Fruit fly (Drosophila melanogaster) whole organism, embryonic: ENCODE data around the gene dao.
A peak's percentile ranks its signal among the peaks of the same experiment; 100 is the strongest.

Experiments
- ATbp ChIP-seq: fragments of 200-800 bp; sonication (Bioruptor generic); optimal IDR thresholded peaks from 2 replicates; lab custom pipeline; 2017; ENCODE audit warnings: missing biosample characterization, mild to moderate bottlenecking, missing genetic modification characterization, missing genetic modification reagents
- Abd-B ChIP-seq: fragments of 200-800 bp; sonication (Bioruptor generic); optimal IDR thresholded peaks from 2 replicates; lab custom pipeline; 2018; ENCODE audit warnings: missing biosample characterization, mild to moderate bottlenecking, missing genetic modification characterization, moderate library complexity
- BEAF-32 ChIP-seq: fragments of 200-800 bp; sonication (Bioruptor generic); optimal IDR thresholded peaks from 3 replicates; lab custom pipeline; 2017; ENCODE audit warnings: missing biosample characterization, missing genetic modification characterization, mild to moderate bottlenecking, moderate library complexity, missing genetic modification reagents
- CG10565 ChIP-seq: fragments of 200-800 bp; sonication (Bioruptor generic); optimal IDR thresholded peaks from 3 replicates; lab custom pipeline; 2016; ENCODE audit warnings: missing biosample characterization, mild to moderate bottlenecking, missing genetic modification characterization
- CG11085 ChIP-seq: fragments of 200-800 bp; sonication (Bioruptor generic); IDR thresholded peaks from 2 replicates; pipeline ENCODE4 v1.3.6; 2022; ENCODE audit warnings: missing biosample characterization, missing genetic modification characterization
- CG12659 ChIP-seq: fragments of 200-800 bp; sonication (Bioruptor generic); optimal IDR thresholded peaks from 3 replicates; lab custom pipeline; 2017; ENCODE audit warnings: mild to moderate bottlenecking, missing biosample characterization, missing genetic modification reagents, missing genetic modification characterization
- CG15601 ChIP-seq: fragments of 200-800 bp; sonication (Bioruptor generic); optimal IDR thresholded peaks from 3 replicates; lab custom pipeline; 2019; ENCODE audit warnings: missing biosample characterization, mild to moderate bottlenecking, missing genetic modification characterization, moderate library complexity
- CG1647 ChIP-seq: fragments of 200-800 bp; sonication (Bioruptor generic); optimal IDR thresholded peaks from 3 replicates; lab custom pipeline; 2016; ENCODE audit warnings: missing biosample characterization, missing genetic modification characterization
- CG17361 ChIP-seq: fragments of 200-800 bp; sonication (Bioruptor generic); IDR thresholded peaks from 3 replicates; pipeline ENCODE4 v1.3.6; 2022; ENCODE audit warnings: missing biosample characterization, missing genetic modification characterization
- CG18476 ChIP-seq: fragments of 200-800 bp; sonication (Bioruptor generic); optimal IDR thresholded peaks from 2 replicates; lab custom pipeline; 2016; ENCODE audit warnings: missing biosample characterization, mild to moderate bottlenecking, missing genetic modification characterization
- CG31441 ChIP-seq: fragments of 200-800 bp; sonication (Bioruptor generic); IDR thresholded peaks from 2 replicates; pipeline ENCODE4 v1.3.6; 2022; ENCODE audit warnings: missing biosample characterization, missing genetic modification characterization
- CG33213 ChIP-seq: fragments of 200-800 bp; sonication (Bioruptor generic); optimal IDR thresholded peaks from 3 replicates; lab custom pipeline; 2016; ENCODE audit warnings: missing biosample characterization, missing genetic modification characterization
- CG4404 ChIP-seq: fragments of 200-800 bp; sonication (Bioruptor generic); IDR thresholded peaks from 2 replicates; pipeline ENCODE4 v1.3.6; 2022; ENCODE audit warnings: missing biosample characterization, missing genetic modification characterization
- CG4730 ChIP-seq: fragments of 200-800 bp; sonication (Bioruptor generic); IDR thresholded peaks from 2 replicates; pipeline ENCODE4 v1.3.6; 2022; ENCODE audit warnings: missing biosample characterization, missing genetic modification characterization
- CG6765 ChIP-seq: fragments of 200-800 bp; sonication (Bioruptor generic); optimal IDR thresholded peaks from 3 replicates; lab custom pipeline; 2017; ENCODE audit warnings: missing biosample characterization, mild to moderate bottlenecking, missing genetic modification characterization
- CG6791 ChIP-seq: fragments of 200-800 bp; sonication (Bioruptor generic); IDR thresholded peaks from 3 replicates; pipeline ENCODE4 v1.3.6; 2022; ENCODE audit warnings: missing biosample characterization, missing genetic modification characterization; ENCODE audit not compliant: partially characterized antibody
- CG7987 ChIP-seq: fragments of 200-800 bp; sonication (Bioruptor generic); optimal IDR thresholded peaks from 2 replicates; lab custom pipeline; 2018; ENCODE audit warnings: missing biosample characterization, mild to moderate bottlenecking, missing genetic modification characterization, moderate library complexity
- CG8281 ChIP-seq: fragments of 200-800 bp; sonication (Bioruptor generic); optimal IDR thresholded peaks from 2 replicates; lab custom pipeline; 2018; ENCODE audit warnings: missing biosample characterization, mild to moderate bottlenecking, missing genetic modification characterization, moderate library complexity
- CG8359 ChIP-seq: fragments of 200-800 bp; sonication (Bioruptor generic); optimal IDR thresholded peaks from 2 replicates; lab custom pipeline; 2017; ENCODE audit warnings: missing biosample characterization, mild to moderate bottlenecking, missing genetic modification characterization, borderline replicate concordance
- Dbx ChIP-seq: fragments of 200-800 bp; sonication (Bioruptor generic); IDR thresholded peaks from 3 replicates; pipeline ENCODE4 v1.3.6; 2022; ENCODE audit warnings: missing biosample characterization, missing genetic modification characterization
- Fer3 ChIP-seq: fragments of 200-800 bp; sonication (Bioruptor generic); optimal IDR thresholded peaks from 2 replicates; lab custom pipeline; 2018; ENCODE audit warnings: missing biosample characterization, mild to moderate bottlenecking, missing genetic modification characterization, moderate library complexity
- Hr78 ChIP-seq, 2 experiments: fragments of 200-800 bp in 1 of 2; fragments of >200 bp in 1 of 2; sonication (Bioruptor generic) in 1 of 2; optimal IDR thresholded peaks; 2 replicates each; lab custom pipeline; 2017 to 2019; ENCODE audit warnings: missing biosample characterization in 2 of 2, missing genetic modification characterization in 2 of 2, mild to moderate bottlenecking in 1 of 2, moderate library complexity in 1 of 2
- Kr ChIP-seq: fragments of 200-800 bp; sonication (Bioruptor generic); optimal IDR thresholded peaks from 2 replicates; lab custom pipeline; 2017; ENCODE audit warnings: missing biosample characterization, mild to moderate bottlenecking, missing genetic modification characterization
- Max ChIP-seq: fragments of 200-800 bp; sonication (Bioruptor generic); optimal IDR thresholded peaks from 2 replicates; lab custom pipeline; 2016; ENCODE audit warnings: missing biosample characterization, mild to moderate bottlenecking, missing genetic modification characterization
- Meics ChIP-seq: fragments of 200-800 bp; sonication (Bioruptor generic); optimal IDR thresholded peaks from 2 replicates; lab custom pipeline; 2017; ENCODE audit warnings: missing biosample characterization, mild to moderate bottlenecking, missing genetic modification characterization
- NK7.1 ChIP-seq: fragments of 200-800 bp; sonication (Bioruptor generic); optimal IDR thresholded peaks from 3 replicates; lab custom pipeline; 2016; ENCODE audit warnings: missing biosample characterization, missing genetic modification characterization
- Vsx1 ChIP-seq: fragments of 200-800 bp; sonication (Bioruptor generic); optimal IDR thresholded peaks from 2 replicates; lab custom pipeline; 2017; ENCODE audit warnings: missing biosample characterization, mild to moderate bottlenecking, missing genetic modification characterization, missing genetic modification reagents
- ac ChIP-seq: fragments of 200-800 bp; sonication (Bioruptor generic); optimal IDR thresholded peaks from 3 replicates; lab custom pipeline; 2017; ENCODE audit warnings: missing biosample characterization, mild to moderate bottlenecking, missing genetic modification characterization
- ash1 ChIP-seq: fragments of 200-800 bp; sonication (Bioruptor generic); optimal IDR thresholded peaks from 2 replicates; lab custom pipeline; 2018; ENCODE audit warnings: missing biosample characterization, mild to moderate bottlenecking, missing genetic modification characterization
- bab2 ChIP-seq: fragments of 200-800 bp; sonication (Bioruptor generic); optimal IDR thresholded peaks from 2 replicates; lab custom pipeline; 2016; ENCODE audit warnings: missing biosample characterization, missing genetic modification characterization
- br ChIP-seq: fragments of >200 bp; optimal IDR thresholded peaks from 2 replicates; lab custom pipeline; 2017
- bsh ChIP-seq, 2 experiments: fragments of 200-800 bp; sonication (Bioruptor generic); optimal IDR thresholded peaks; 2 replicates each; lab custom pipeline; 2017 to 2018; ENCODE audit warnings: mild to moderate bottlenecking in 2 of 2, missing biosample characterization in 2 of 2, missing genetic modification characterization in 2 of 2, moderate library complexity in 1 of 2
- emc ChIP-seq: fragments of 200-800 bp; sonication (Bioruptor generic); optimal IDR thresholded peaks from 2 replicates; lab custom pipeline; 2016; ENCODE audit warnings: missing biosample characterization, missing genetic modification characterization
- jing ChIP-seq: fragments of 200-800 bp; sonication (Bioruptor generic); optimal IDR thresholded peaks from 2 replicates; lab custom pipeline; 2018; ENCODE audit warnings: missing biosample characterization, mild to moderate bottlenecking, missing genetic modification characterization
- lilli ChIP-seq: fragments of 200-800 bp; sonication (Bioruptor generic); optimal IDR thresholded peaks from 3 replicates; lab custom pipeline; 2016; ENCODE audit warnings: missing biosample characterization, missing genetic modification characterization
- lmd ChIP-seq: fragments of 200-800 bp; sonication (Bioruptor generic); IDR thresholded peaks from 2 replicates; pipeline ENCODE4 v1.3.6; 2022; ENCODE audit warnings: missing biosample characterization, missing genetic modification characterization
- mld ChIP-seq: fragments of 200-800 bp; sonication (Bioruptor generic); IDR thresholded peaks from 3 replicates; pipeline ENCODE4 v1.3.6; 2022; ENCODE audit warnings: missing biosample characterization, missing genetic modification characterization; ENCODE audit not compliant: partially characterized antibody
- nau ChIP-seq: fragments of 200-800 bp; sonication (Bioruptor generic); optimal IDR thresholded peaks from 3 replicates; lab custom pipeline; 2017; ENCODE audit warnings: missing biosample characterization, mild to moderate bottlenecking, missing genetic modification characterization, missing genetic modification reagents
- nerfin-2 ChIP-seq: fragments of 200-800 bp; sonication (Bioruptor generic); IDR thresholded peaks from 2 replicates; pipeline ENCODE4 v1.3.6; 2022; ENCODE audit warnings: missing biosample characterization, missing genetic modification characterization; ENCODE audit not compliant: partially characterized antibody
- oc ChIP-seq: fragments of 200-800 bp; sonication (Bioruptor generic); optimal IDR thresholded peaks from 2 replicates; lab custom pipeline; 2018; ENCODE audit warnings: missing biosample characterization, mild to moderate bottlenecking, missing genetic modification characterization, moderate library complexity
- otp ChIP-seq: fragments of 200-800 bp; sonication (Bioruptor generic); IDR thresholded peaks from 3 replicates; pipeline ENCODE4, ENCODE4 v1.3.6; 2022; ENCODE audit warnings: missing biosample characterization, missing genetic modification characterization
- pan ChIP-seq, 4 experiments: fragments of >200 bp in 3 of 4; fragments of 200-800 bp in 1 of 4; sonication (Bioruptor generic) in 1 of 4; optimal IDR thresholded peaks in 3 of 4; IDR thresholded peaks in 1 of 4; 2 replicates each; pipeline versions ENCODE4 v1.3.6 to Lab custom; 2017 to 2022; ENCODE audit warnings: missing biosample characterization in 2 of 4, missing genetic modification characterization in 2 of 4, mixed read lengths in 1 of 4
- peb ChIP-seq: fragments of 200-800 bp; sonication (Bioruptor generic); IDR thresholded peaks from 2 replicates; pipeline ENCODE4 v1.3.6; 2022; ENCODE audit warnings: missing biosample characterization, missing genetic modification characterization
- sens ChIP-seq: fragments of 200-800 bp; sonication (Bioruptor generic); peaks from one replicate; lab custom pipeline; 2016; ENCODE audit warnings: missing biosample characterization, missing genetic modification characterization
- sens-2 ChIP-seq: fragments of 200-800 bp; sonication (Bioruptor generic); IDR thresholded peaks from 2 replicates; pipeline ENCODE4 v1.3.6; 2022; ENCODE audit warnings: missing biosample characterization, missing genetic modification characterization
- slp2 ChIP-seq: fragments of 200-800 bp; sonication (Bioruptor generic); optimal IDR thresholded peaks from 2 replicates; lab custom pipeline; 2016; ENCODE audit warnings: missing biosample characterization, missing genetic modification characterization
- toy ChIP-seq: fragments of 200-800 bp; sonication (Bioruptor generic); IDR thresholded peaks from 2 replicates; pipeline ENCODE4 v1.3.6; 2022; ENCODE audit warnings: missing biosample characterization, missing genetic modification characterization
- trh ChIP-seq: fragments of 200-800 bp; sonication (Bioruptor generic); optimal IDR thresholded peaks from 2 replicates; lab custom pipeline; 2016; ENCODE audit warnings: missing biosample characterization, missing genetic modification characterization

The dao gene

dm6 chr2L:15271757-15272589 is 23.3 kb downstream of the dao start, which contains the start of gene Cul3 (continued):
- TF ChIP-seq Fer3 (tag; lab: Kevin White, UChicago) = no peak
- TF ChIP-seq otp (GFP tag; lab: Robert Waterston, UW) = no peak
- TF ChIP-seq ash1 = no peak
- TF ChIP-seq NK7.1 (GFP tag; lab: Kevin White, UChicago) = no peak
- peak; percentile 62 for TF ChIP-seq Abd-B (GFP tag; lab: Kevin White, UChicago)
- peak; percentile 47; the same call in 1 of the 3 replicates for TF ChIP-seq CG17361 (GFP tag; lab: Robert Waterston, UW)
- no peak for TF ChIP-seq CG7987 (GFP tag; lab: Kevin White, UChicago)
- TF ChIP-seq Kr (GFP tag; lab: Kevin White, UChicago) = no peak
- peak; percentile 21 for TF ChIP-seq CG12659 (GFP tag; lab: Kevin White, UChicago)
- no peak for TF ChIP-seq CG18476 (GFP tag; lab: Kevin White, UChicago)
- TF ChIP-seq sens-2 (GFP tag; lab: Robert Waterston, UW) = no peak
- TF ChIP-seq lmd (GFP tag; lab: Robert Waterston, UW) = no peak
- TF ChIP-seq CG8359 = no peak
- no peak for TF ChIP-seq pan (optimal IDR thresholded peaks at IDR 0.05; lab: Kevin White, UChicago)
- TF ChIP-seq pan (GFP tag; optimal IDR thresholded peaks at IDR 0.05 in 1 of 2, IDR thresholded peaks at IDR 0.05 in 1 of 2) = no peak
- TF ChIP-seq Meics (GFP tag; lab: Kevin White, UChicago) = no peak
- no peak for TF ChIP-seq CG4404 (GFP tag; lab: Robert Waterston, UW)
- TF ChIP-seq CG1647 (GFP tag; lab: Kevin White, UChicago) = no peak
- no peak for TF ChIP-seq ac
- no peak for TF ChIP-seq br
- peak; percentile 82 for TF ChIP-seq sens (GFP tag; lab: Kevin White, UChicago)
- TF ChIP-seq mld = peak; percentile 68
- no peak for TF ChIP-seq CG6765 (GFP tag; lab: Kevin White, UChicago)
- TF ChIP-seq nerfin-2 (GFP tag; lab: Robert Waterston, UW) = peak; percentile 77
- no peak for TF ChIP-seq slp2 (GFP tag; lab: Kevin White, UChicago)
- TF ChIP-seq nau = no peak
- TF ChIP-seq CG10565 (GFP tag; lab: Kevin White, UChicago) = no peak
- no peak for TF ChIP-seq oc (tag; lab: Kevin White, UChicago)
- no peak for TF ChIP-seq emc
- peak; percentile 8 for TF ChIP-seq CG15601 (tag; lab: Kevin White, UChicago)
- no peak for TF ChIP-seq CG33213
- TF ChIP-seq CG31441 (GFP tag; lab: Robert Waterston, UW) = peak; percentile 57; the same call in 1 of the 2 replicates
- no peak for TF ChIP-seq CG8281
- no peak for TF ChIP-seq jing (GFP tag; lab: Kevin White, UChicago)
- TF ChIP-seq BEAF-32 (GFP tag; lab: Kevin White, UChicago) = peak; percentile 77
- no peak for TF ChIP-seq lilli (GFP tag; lab: Kevin White, UChicago)
- no peak for TF ChIP-seq CG4730 (GFP tag; lab: Robert Waterston, UW)
- peak; percentile 80 for TF ChIP-seq CG6791
- no peak for TF ChIP-seq Dbx (GFP tag; lab: Robert Waterston, UW)
- TF ChIP-seq CG11085 = no peak
- TF ChIP-seq Max (GFP tag; lab: Kevin White, UChicago) = no peak
- no peak for TF ChIP-seq peb (GFP tag; lab: Robert Waterston, UW)
- no peak for TF ChIP-seq trh (GFP tag; lab: Kevin White, UChicago)
- TF ChIP-seq Hr78 (GFP tag; optimal IDR thresholded peaks at IDR 0.05; lab: Kevin White, UChicago) = no peak
- no peak for TF ChIP-seq bsh (GFP tag; optimal IDR thresholded peaks at IDR 0.05; lab: Kevin White, UChicago)
- no peak for TF ChIP-seq ATbp (GFP tag; lab: Kevin White, UChicago)
- no peak for TF ChIP-seq toy (GFP tag; lab: Robert Waterston, UW)
- no peak for TF ChIP-seq bab2 (GFP tag; lab: Kevin White, UChicago)
- no peak for TF ChIP-seq Vsx1 (GFP tag; lab: Kevin White, UChicago)
